Worm (Caenorhabditis elegans): ENCODE results near the gene eef-1A.1.

The eef-1A.1 gene

ce11 chrIII:6971662-6972284, at the start of gene eef-1A.1, which contains the start of gene rfc-4:
Gene eef-1A.1 (minus strand): TSS chrIII:6971712.
Gene rfc-4 (plus strand): TSS chrIII:6972253.
- peak; percentile 89 for TF ChIP-seq ces-1 (GFP tag; optimal IDR thresholded peaks at IDR 0.05)
- no peak for TF ChIP-seq ceh-83 (GFP tag; optimal IDR thresholded peaks at IDR 0.05)
- no peak for TF ChIP-seq elt-1 (tag; optimal IDR thresholded peaks at IDR 0.05; ENCODE audit: borderline replicate concordance, insufficient read depth)
- TF ChIP-seq nhr-12 (tag; optimal IDR thresholded peaks at IDR 0.05), result no peak
- TF ChIP-seq nhr-28 (tag; optimal IDR thresholded peaks at IDR 0.05), result no peak
- TF ChIP-seq M03D4.4 (tag; optimal IDR thresholded peaks at IDR 0.05), result peak; percentile 73
- TF ChIP-seq drap-1 (GFP tag; optimal IDR thresholded peaks at IDR 0.05), result peak; percentile 71
- TF ChIP-seq ham-2 (GFP tag; optimal IDR thresholded peaks at IDR 0.05), result no peak
- peak; percentile 85 for TF ChIP-seq unc-62 (GFP tag; optimal IDR thresholded peaks at IDR 0.05)
- peak; percentile 87 for TF ChIP-seq sptf-1 (tag; optimal IDR thresholded peaks at IDR 0.05)
- no peak for TF ChIP-seq lin-32 (GFP tag; optimal IDR thresholded peaks at IDR 0.05)
- TF ChIP-seq ceh-39 (tag; optimal IDR thresholded peaks at IDR 0.05), result peak; percentile 97
- no peak for TF ChIP-seq unc-39 (tag; optimal IDR thresholded peaks at IDR 0.05)
- TF ChIP-seq mab-5 (tag; optimal IDR thresholded peaks at IDR 0.05), result peak; percentile 75
- peak; percentile 63 for TF ChIP-seq elt-3 (tag; optimal IDR thresholded peaks at IDR 0.05)
- TF ChIP-seq hlh-1 (tag; optimal IDR thresholded peaks at IDR 0.05), result peak; percentile 83
- no peak for TF ChIP-seq sem-2 (GFP tag; optimal IDR thresholded peaks at IDR 0.05)
- TF ChIP-seq blmp-1 (tag; optimal IDR thresholded peaks at IDR 0.05), result peak; percentile 19
- TF ChIP-seq cnd-1 (tag; optimal IDR thresholded peaks at IDR 0.05), result peak; percentile 31
- TF ChIP-seq unc-120 (tag; optimal IDR thresholded peaks at IDR 0.05; ENCODE audit: poor library complexity, severe bottlenecking), result peak; percentile 76
- peak; percentile 58 for TF ChIP-seq mls-2 (tag; optimal IDR thresholded peaks at IDR 0.05)
- peak; percentile 18 for TF ChIP-seq bed-3 (GFP tag; optimal IDR thresholded peaks at IDR 0.05)
- no peak for TF ChIP-seq zip-8 (tag; optimal IDR thresholded peaks at IDR 0.05)
- peak; percentile 79 for TF ChIP-seq ztf-11 (tag; optimal IDR thresholded peaks at IDR 0.05)
- TF ChIP-seq snpc-4 (tag; optimal IDR thresholded peaks at IDR 0.05), result no peak
- TF ChIP-seq flh-1 (GFP tag; optimal IDR thresholded peaks at IDR 0.05), result no peak
- TF ChIP-seq mep-1 (tag; optimal IDR thresholded peaks at IDR 0.05), result peak; percentile 97
- TF ChIP-seq nhr-76 (tag; optimal IDR thresholded peaks at IDR 0.05), result no peak
- TF ChIP-seq tbx-8 (GFP tag; optimal IDR thresholded peaks at IDR 0.05), result no peak
- TF ChIP-seq ceh-43 (GFP tag; optimal IDR thresholded peaks at IDR 0.05), result peak; percentile 39
- TF ChIP-seq nhr-2 (tag; optimal IDR thresholded peaks at IDR 0.05), result peak; percentile 80
- peak; percentile 97 for TF ChIP-seq pha-4 (tag; optimal IDR thresholded peaks at IDR 0.05)
- peak; percentile 91 for TF ChIP-seq lin-13 (tag; optimal IDR thresholded peaks at IDR 0.05)
- peak; percentile 96 for TF ChIP-seq nhr-237 (tag; optimal IDR thresholded peaks at IDR 0.05)
- TF ChIP-seq lsy-2 (tag; optimal IDR thresholded peaks at IDR 0.05), result peak; percentile 100

ce11 chrIII:7021156-7021637, 49.7 kb upstream of the eef-1A.1 start, which contains the start of gene rfl-1:
Gene rfl-1 (plus strand): TSS chrIII:7021206.
- TF ChIP-seq pha-4 (tag; optimal IDR thresholded peaks at IDR 0.05), result peak; percentile 11
- TF ChIP-seq hlh-1 (tag; optimal IDR thresholded peaks at IDR 0.05), result peak; percentile 24
- TF ChIP-seq lsy-2 (tag; optimal IDR thresholded peaks at IDR 0.05), result peak; percentile 70
- no peak for TF ChIP-seq nhr-12 (tag; optimal IDR thresholded peaks at IDR 0.05)
- TF ChIP-seq ces-1 (GFP tag; optimal IDR thresholded peaks at IDR 0.05), result peak; percentile 81
- no peak for TF ChIP-seq elt-1 (tag; optimal IDR thresholded peaks at IDR 0.05; ENCODE audit: borderline replicate concordance, insufficient read depth)
- peak; percentile 26 for TF ChIP-seq ceh-39 (tag; optimal IDR thresholded peaks at IDR 0.05)

- TF ChIP-seq flh-1 (GFP tag; optimal IDR thresholded peaks at IDR 0.05) (no peak), blmp-1 (tag; optimal IDR thresholded peaks at IDR 0.05) (no peak), lsy-2 (tag; optimal IDR thresholded peaks at IDR 0.05) (no peak), zip-8 (tag; optimal IDR thresholded peaks at IDR 0.05) (no peak)
These were observed 49.0 kb upstream of the eef-1A.1 start, which contains the start of gene col-8 for ce11 chrIII:7020500-7020899. Gene col-8 (minus strand): TSS chrIII:7020600.
